Worm (Caenorhabditis elegans): ENCODE data around the gene cla-1.

Gene cla-1

DNA sequence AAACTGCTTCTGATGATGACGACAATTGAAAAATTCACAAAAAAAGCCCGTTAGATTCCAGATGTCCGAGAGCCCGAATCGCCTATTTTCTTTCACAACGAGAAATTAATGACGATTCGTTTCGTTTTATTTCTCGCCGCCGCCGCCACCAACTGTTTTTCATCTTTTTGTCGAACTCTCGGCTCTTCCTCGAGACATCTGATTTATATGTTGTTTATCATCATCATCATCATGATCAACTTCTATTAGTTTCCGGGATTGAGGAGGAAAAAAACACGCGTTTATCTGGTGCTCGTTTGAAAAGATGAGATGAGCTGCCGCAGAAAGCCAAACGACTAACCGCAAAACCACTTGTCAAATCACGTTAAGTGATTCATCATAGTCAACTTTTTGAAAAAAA, 70.8 kb downstream of the cla-1 start:
- TF ChIP-seq rnt-1 (tag; optimal IDR thresholded peaks at IDR 0.05) (peak; percentile 35), unc-3 (GFP tag; conservative IDR thresholded peaks at IDR 0.05) (no peak), unc-3 (tag; optimal IDR thresholded peaks at IDR 0.05) (no peak)

ce11 chrIV:7661569-7661968, 72.8 kb downstream of the cla-1 start:
- TF ChIP-seq unc-42 (tag; optimal IDR thresholded peaks at IDR 0.05) (peak; percentile 27), hlh-6 (tag; optimal IDR thresholded peaks at IDR 0.05) (no peak)

DNA sequence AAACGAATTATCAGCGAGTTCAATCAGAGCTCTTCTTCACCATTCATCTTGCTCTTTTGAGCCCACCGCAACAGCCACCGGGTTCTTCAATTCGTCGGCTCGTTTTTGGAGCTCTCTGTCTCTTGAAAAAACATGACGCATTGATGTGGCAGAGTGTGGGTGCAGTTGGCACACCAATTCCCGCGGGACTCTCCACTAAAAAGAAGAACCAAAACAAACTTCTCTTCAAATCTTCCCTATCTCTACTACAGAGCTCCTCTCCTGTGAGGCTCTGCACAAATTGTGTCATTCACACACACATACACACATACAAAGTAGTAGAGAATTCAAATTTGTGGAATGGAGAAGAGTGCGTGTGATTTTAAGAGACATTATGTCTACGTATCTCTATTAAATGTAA, 74.3 kb downstream of the cla-1 start:
- TF ChIP-seq ceh-19 (GFP tag; optimal IDR thresholded peaks at IDR 0.05), result no peak
- TF ChIP-seq ceh-31 (tag; optimal IDR thresholded peaks at IDR 0.05), result peak; percentile 5
- peak; percentile 58; the same call in 1 of the 2 replicates for TF ChIP-seq unc-3 (GFP tag; conservative IDR thresholded peaks at IDR 0.05)
- TF ChIP-seq unc-3 (tag; optimal IDR thresholded peaks at IDR 0.05), result peak; percentile 93
- peak; percentile 74 for TF ChIP-seq unc-42 (tag; optimal IDR thresholded peaks at IDR 0.05)
- TF ChIP-seq hlh-15 (tag; optimal IDR thresholded peaks at IDR 0.05), result no peak
- TF ChIP-seq lin-11 (tag; optimal IDR thresholded peaks at IDR 0.05), result no peak
- no peak for TF ChIP-seq elt-2 (tag; optimal IDR thresholded peaks at IDR 0.05)

DNA sequence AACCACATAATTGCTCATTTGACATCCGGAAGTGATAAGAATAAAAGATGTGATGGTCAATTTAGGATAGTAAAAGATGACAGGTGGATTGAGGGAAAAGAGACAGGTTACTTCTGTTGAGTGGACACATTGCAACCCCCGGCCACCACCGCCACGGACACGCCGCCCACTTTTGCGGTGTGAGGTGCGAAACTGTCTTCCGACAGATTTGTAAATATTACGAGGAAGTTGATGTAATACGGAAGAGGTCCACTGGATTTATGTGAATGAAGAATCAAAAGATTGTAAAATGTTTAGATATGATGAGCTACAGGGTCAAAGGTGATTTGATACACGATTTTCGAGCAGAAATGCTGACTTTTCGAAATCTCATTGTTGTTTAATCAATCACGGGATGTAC, 84.1 kb downstream of the cla-1 start, which contains the start of gene C08G9.2:
TSS of gene C08G9.2 (minus strand) at position 101 of the 400 bp plus-strand sequence.
- TF ChIP-seq che-1 (tag; optimal IDR thresholded peaks at IDR 0.05) (no peak), C08G9.2 (tag; optimal IDR thresholded peaks at IDR 0.05) (no peak), elt-4 (tag; optimal IDR thresholded peaks at IDR 0.05) (no peak), ceh-24 (tag; optimal IDR thresholded peaks at IDR 0.05) (no peak)

- TF ChIP-seq npax-4 (tag; optimal IDR thresholded peaks at IDR 0.05), result no peak
- no peak for TF ChIP-seq tbx-2 (tag; optimal IDR thresholded peaks at IDR 0.05)
- no peak for TF ChIP-seq unc-3 (GFP tag; conservative IDR thresholded peaks at IDR 0.05)
- no peak for TF ChIP-seq unc-3 (tag; optimal IDR thresholded peaks at IDR 0.05)
- no peak for TF ChIP-seq tbx-7 (tag; optimal IDR thresholded peaks at IDR 0.05)
- TF ChIP-seq madf-2 (tag; optimal IDR thresholded peaks at IDR 0.05), result no peak
Measured at ce11 chrIV:7674874-7675273, 86.1 kb downstream of the cla-1 start, which contains the start of gene itr-1. itr-1 (plus strand) TSS chrIV:7675174.

All from whole organism, late embryonic.